Fruit fly (Drosophila melanogaster): ENCODE data around the gene RpL26.

Gene RpL26

DNA sequence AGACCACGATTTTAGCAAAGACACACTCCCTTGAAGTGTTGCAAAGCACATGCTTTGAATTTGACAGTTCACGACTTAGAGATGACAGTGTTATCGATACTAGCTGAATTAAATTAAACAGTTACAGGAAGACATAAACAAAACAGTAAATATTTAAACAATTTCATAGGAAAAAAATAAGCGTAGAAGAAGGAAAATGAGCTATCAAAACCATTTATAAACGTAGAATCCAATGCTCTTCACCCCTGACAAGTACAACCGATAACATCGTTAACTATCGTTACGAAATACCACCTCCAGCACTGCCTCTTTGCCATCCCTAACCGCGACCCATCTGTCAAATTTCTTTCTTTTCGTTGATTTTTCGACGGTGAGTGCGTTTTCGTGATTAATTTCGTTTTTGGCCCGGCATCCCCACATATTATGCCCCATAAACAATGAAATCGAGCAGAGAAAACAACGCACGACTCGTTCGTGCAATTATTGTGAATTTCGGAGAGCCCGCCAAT is at the start of gene RpL26 (continued):
- TF ChIP-seq klu (GFP tag; IDR thresholded peaks at IDR 0.05): peak; percentile 69; the same call in 1 of the 2 replicates
- TF ChIP-seq CG6654 (GFP tag; optimal IDR thresholded peaks at IDR 0.05): no peak
- TF ChIP-seq CG32532 (GFP tag; IDR thresholded peaks at IDR 0.05): peak; percentile 71
- 0 out of 3 replicates have a peak, but pooled peaks have one; percentile 41 for TF ChIP-seq CG11093 (GFP tag; IDR thresholded peaks at IDR 0.05)
- no peak for TF ChIP-seq C15 (GFP tag; IDR thresholded peaks at IDR 0.05)
- TF ChIP-seq Jarid2 (GFP tag; optimal IDR thresholded peaks at IDR 0.05): no peak
- peak; percentile 79 for TF ChIP-seq CG33557 (GFP tag; optimal IDR thresholded peaks at IDR 0.05)
- TF ChIP-seq yki (optimal IDR thresholded peaks at IDR 0.05): no peak
- peak; percentile 46 for TF ChIP-seq CG10979 (tag; optimal IDR thresholded peaks at IDR 0.05)
- no peak for TF ChIP-seq Spps (tag; optimal IDR thresholded peaks at IDR 0.05)
- TF ChIP-seq kay (GFP tag; optimal IDR thresholded peaks at IDR 0.05): peak; percentile 40
- TF ChIP-seq CG1792 (GFP tag; optimal IDR thresholded peaks at IDR 0.05): peak; percentile 53
- TF ChIP-seq ac (GFP tag; optimal IDR thresholded peaks at IDR 0.05): no peak
- peak; percentile 67; the same call in 2 of the 4 replicates for TF ChIP-seq Gug (GFP tag; IDR thresholded peaks at IDR 0.05)
- no peak for TF ChIP-seq sr (GFP tag; IDR thresholded peaks at IDR 0.05)
- TF ChIP-seq CG8765 (GFP tag; IDR thresholded peaks at IDR 0.05): peak; percentile 67; the same call in 1 of the 2 replicates
- TF ChIP-seq CG11085 (GFP tag; IDR thresholded peaks at IDR 0.05): peak; percentile 64; the same call in 1 of the 2 replicates
- TF ChIP-seq CG14965 (GFP tag; optimal IDR thresholded peaks at IDR 0.05; ENCODE audit: borderline replicate concordance): no peak
- TF ChIP-seq CG1602 (GFP tag; optimal IDR thresholded peaks at IDR 0.05): peak; percentile 78
- TF ChIP-seq Pdp1 (GFP tag; optimal IDR thresholded peaks at IDR 0.05): peak; percentile 70 to 84
- peak; percentile 83 for TF ChIP-seq CG6272 (GFP tag; IDR thresholded peaks at IDR 0.05)
- TF ChIP-seq CG12299 (tag; optimal IDR thresholded peaks at IDR 0.05): peak; percentile 71
- no peak; the same call in 2 of the 3 replicates for TF ChIP-seq gce (GFP tag; IDR thresholded peaks at IDR 0.05)
- peak; percentile 11 for TF ChIP-seq CG5245 (GFP tag; optimal IDR thresholded peaks at IDR 0.05)
- TF ChIP-seq Hr3 (GFP tag; optimal IDR thresholded peaks at IDR 0.05): peak; percentile 74
- peak; percentile 57 for TF ChIP-seq CG11398 (GFP tag; optimal IDR thresholded peaks at IDR 0.05)
- peak; percentile 90 for TF ChIP-seq pho (GFP tag; optimal IDR thresholded peaks at IDR 0.05)
- peak; percentile 83 for TF ChIP-seq B-H2 (GFP tag; optimal IDR thresholded peaks at IDR 0.05)
- TF ChIP-seq CG3065 (GFP tag; optimal IDR thresholded peaks at IDR 0.05): peak; percentile 48
- TF ChIP-seq Dip2 (GFP tag; IDR thresholded peaks at IDR 0.05): no peak
- TF ChIP-seq Elba2 (GFP tag; optimal IDR thresholded peaks at IDR 0.05): peak; percentile 71
- peak; percentile 98 for TF ChIP-seq Dll (GFP tag; IDR thresholded peaks at IDR 0.05; ENCODE audit: partially characterized antibody)
- peak; percentile 88 for TF ChIP-seq CG9727 (GFP tag; optimal IDR thresholded peaks at IDR 0.05)
- TF ChIP-seq nau (GFP tag; optimal IDR thresholded peaks at IDR 0.05): peak; percentile 42
- TF ChIP-seq B-H1 (GFP tag; IDR thresholded peaks at IDR 0.05): peak; percentile 57; the same call in 1 of the 3 replicates
- TF ChIP-seq zen (tag; optimal IDR thresholded peaks at IDR 0.05): peak; percentile 43
- peak; percentile 94 to 99 for TF ChIP-seq insv (GFP tag; optimal IDR thresholded peaks at IDR 0.05)
- no peak for TF ChIP-seq CG8478 (optimal IDR thresholded peaks at IDR 0.05)
- TF ChIP-seq ind (GFP tag; optimal IDR thresholded peaks at IDR 0.05): peak; percentile 64
- peak; percentile 90 for TF ChIP-seq CoRest (tag; optimal IDR thresholded peaks at IDR 0.05)
- no peak for TF ChIP-seq z (GFP tag; IDR thresholded peaks at IDR 0.05)
- TF ChIP-seq CG5180 (GFP tag; optimal IDR thresholded peaks at IDR 0.05): no peak
- peak; percentile 77 for TF ChIP-seq CG9437 (GFP tag; optimal IDR thresholded peaks at IDR 0.05)
- peak; percentile 72 for TF ChIP-seq HmgD (GFP tag; optimal IDR thresholded peaks at IDR 0.05)
- no peak for TF ChIP-seq Six4 (GFP tag; optimal IDR thresholded peaks at IDR 0.05)
- peak; percentile 78 for TF ChIP-seq al (GFP tag; IDR thresholded peaks at IDR 0.05)
- peak; percentile 89 for TF ChIP-seq chinmo (GFP tag; IDR thresholded peaks at IDR 0.05; ENCODE audit: partially characterized antibody)
- no peak for TF ChIP-seq ash1 (GFP tag; optimal IDR thresholded peaks at IDR 0.05)
- peak; percentile 87 for TF ChIP-seq CG9609 (GFP tag; optimal IDR thresholded peaks at IDR 0.05)
- peak; percentile 96 for TF ChIP-seq row (GFP tag; IDR thresholded peaks at IDR 0.05)
- TF ChIP-seq bcd (GFP tag; optimal IDR thresholded peaks at IDR 0.05): peak; percentile 75
